Worm (Caenorhabditis elegans): ENCODE data around the gene K07H8.8.

K07H8.8 gene

DNA sequence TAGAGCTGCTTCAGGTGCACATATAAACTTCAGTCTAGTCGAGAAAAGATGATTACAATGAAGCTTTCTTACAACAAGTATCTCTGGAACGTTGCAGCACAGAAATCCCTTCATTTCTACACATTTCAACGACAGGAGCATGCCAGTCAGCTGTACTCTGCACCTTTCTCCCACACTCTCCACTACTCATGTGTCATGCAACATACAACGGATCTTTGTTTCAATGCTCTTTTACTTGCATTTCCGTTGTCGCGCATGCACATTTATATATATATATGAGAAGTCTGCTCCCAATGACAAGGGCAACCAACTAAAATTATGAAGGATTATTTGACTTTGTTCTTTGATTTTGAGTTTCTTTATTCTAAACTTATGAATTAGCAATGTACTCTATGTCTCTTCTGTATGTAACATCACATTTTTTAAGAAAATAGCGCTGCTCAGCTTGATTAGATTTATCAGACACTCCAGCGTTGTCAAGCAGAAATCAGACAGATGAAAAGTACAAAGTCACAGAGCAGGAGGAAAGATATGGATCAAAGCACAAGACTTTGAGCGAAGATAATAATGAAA is 33.0 kb downstream of the K07H8.8 start:
- TF ChIP-seq athp-1 (tag; optimal IDR thresholded peaks at IDR 0.05) (no peak), him-1 (tag; optimal IDR thresholded peaks at IDR 0.05) (no peak), attf-3 (GFP tag; conservative IDR thresholded peaks at IDR 0.05) (no peak), lin-54 (GFP tag; optimal IDR thresholded peaks at IDR 0.05) (no peak), F57C9.4 (tag; optimal IDR thresholded peaks at IDR 0.05) (no peak), efl-1 (GFP tag; optimal IDR thresholded peaks at IDR 0.05) (no peak), sdz-38 (tag; optimal IDR thresholded peaks at IDR 0.05) (no peak), ztf-6 (GFP tag; IDR thresholded peaks at IDR 0.05) (no peak), mel-28 (tag; optimal IDR thresholded peaks at IDR 0.05; ENCODE audit: borderline replicate concordance) (no peak), B0035.1 (tag; optimal IDR thresholded peaks at IDR 0.05) (no peak), nhr-179 (tag; optimal IDR thresholded peaks at IDR 0.05) (no peak), ceh-100 (GFP tag; IDR thresholded peaks at IDR 0.05) (no peak), F22D6.2 (tag; optimal IDR thresholded peaks at IDR 0.05) (no peak)

DNA sequence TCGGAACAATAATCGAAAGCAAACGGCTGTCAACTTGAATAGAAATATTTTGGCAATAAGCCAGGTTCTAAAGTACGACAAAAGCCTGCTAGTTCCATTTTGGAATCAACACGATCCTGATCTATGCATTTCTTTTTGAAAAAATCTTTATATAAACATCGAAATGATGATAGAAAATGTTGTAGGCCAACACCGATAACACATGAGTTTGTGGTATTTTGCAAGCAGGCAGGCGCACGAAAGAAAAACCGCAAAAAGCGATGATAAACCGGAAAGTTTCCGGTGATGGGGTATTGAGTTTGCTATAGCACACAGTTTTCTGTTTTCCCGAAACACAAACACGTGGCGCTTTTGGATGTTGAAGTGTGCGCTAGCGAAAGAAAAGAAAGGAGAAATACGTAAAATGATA is 34.1 kb downstream of the K07H8.8 start:
- TF ChIP-seq ztf-18 (tag; optimal IDR thresholded peaks at IDR 0.05), result no peak
- TF ChIP-seq tbp1 (GFP tag; optimal IDR thresholded peaks at IDR 0.05), result no peak
- no peak for TF ChIP-seq madf-6 (GFP tag; IDR thresholded peaks at IDR 0.05)
- no peak for TF ChIP-seq unc-130 (GFP tag; optimal IDR thresholded peaks at IDR 0.05)
- peak; percentile 43 for TF ChIP-seq nhr-80 (tag; optimal IDR thresholded peaks at IDR 0.05)
- TF ChIP-seq Y53F4B.3 (GFP tag; IDR thresholded peaks at IDR 0.05), result no peak
- no peak for TF ChIP-seq tlf-1 (GFP tag; optimal IDR thresholded peaks at IDR 0.05)
- no peak for TF ChIP-seq nfya-1 (tag; optimal IDR thresholded peaks at IDR 0.05; ENCODE audit: borderline replicate concordance, insufficient read depth)
- TF ChIP-seq akir-1 (GFP tag; optimal IDR thresholded peaks at IDR 0.05), result no peak
- no peak for TF ChIP-seq cebp-1 (GFP tag; IDR thresholded peaks at IDR 0.05)
- TF ChIP-seq cebp-1 (tag; optimal IDR thresholded peaks at IDR 0.05), result peak; percentile 12
- no peak for TF ChIP-seq rec-8 (tag; optimal IDR thresholded peaks at IDR 0.05)
- 0 out of 2 replicates have a peak, but pooled peaks have one; percentile 15 for TF ChIP-seq lin-26 (GFP tag; IDR thresholded peaks at IDR 0.05)

DNA sequence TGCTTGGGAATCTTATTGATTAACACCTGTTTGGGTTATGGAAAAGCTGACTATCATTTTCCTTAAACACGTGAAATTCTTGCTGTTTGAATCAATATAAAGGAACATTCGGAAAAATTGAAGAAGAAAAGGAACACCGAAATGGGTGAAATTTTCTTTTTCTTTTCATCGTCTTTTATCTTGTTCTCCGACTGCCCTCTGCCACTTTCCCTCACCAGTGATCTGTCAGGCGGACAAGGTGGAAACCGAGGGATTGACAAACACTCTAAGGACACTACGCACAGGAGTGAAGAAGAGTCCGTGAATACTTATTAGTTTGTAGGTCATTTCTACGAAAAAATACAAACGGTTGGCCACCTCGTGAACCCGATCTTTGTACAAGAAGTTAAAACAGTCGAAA is 34.9 kb downstream of the K07H8.8 start:
- no peak for TF ChIP-seq madf-3 (GFP tag; IDR thresholded peaks at IDR 0.05)
- no peak for TF ChIP-seq ccch-3 (GFP tag; optimal IDR thresholded peaks at IDR 0.05)
- 0 out of 2 replicates have a peak, but pooled peaks have one; percentile 34 for TF ChIP-seq attf-3 (GFP tag; conservative IDR thresholded peaks at IDR 0.05)
- no peak for TF ChIP-seq attf-5 (GFP tag; optimal IDR thresholded peaks at IDR 0.05)
- TF ChIP-seq hrde-1 (tag; optimal IDR thresholded peaks at IDR 0.05; ENCODE audit: borderline replicate concordance), result no peak
- TF ChIP-seq lag-1 (GFP tag; IDR thresholded peaks at IDR 0.05), result no peak
- TF ChIP-seq ztf-25 (GFP tag; IDR thresholded peaks at IDR 0.05), result no peak

DNA sequence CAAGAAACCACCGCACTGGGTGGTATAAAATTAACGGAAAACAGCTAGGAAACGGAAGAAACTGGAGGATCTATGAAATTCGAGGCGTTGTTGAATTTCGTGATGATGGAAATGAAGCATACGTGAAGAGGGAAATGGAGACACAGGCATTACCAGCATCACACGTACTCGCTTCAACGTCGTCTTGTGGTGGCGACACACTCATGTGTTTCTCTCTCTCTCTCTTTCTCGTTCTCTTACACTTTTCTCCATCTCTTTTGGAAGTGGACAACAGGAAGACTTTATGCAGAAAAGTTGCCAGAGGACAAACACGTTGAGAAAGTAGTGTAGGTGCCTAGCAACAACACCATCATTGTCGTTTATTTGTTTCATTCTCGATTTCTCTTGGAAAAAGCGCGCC is 35.8 kb downstream of the K07H8.8 start:
- TF ChIP-seq cebp-1 (GFP tag; IDR thresholded peaks at IDR 0.05) (no peak), cebp-1 (tag; optimal IDR thresholded peaks at IDR 0.05) (peak; percentile 27), hmg-1.2 (GFP tag; IDR thresholded peaks at IDR 0.05) (peak; percentile 17; the same call in 1 of the 2 replicates), nhr-80 (tag; optimal IDR thresholded peaks at IDR 0.05) (peak; percentile 6), egl-44 (GFP tag; IDR thresholded peaks at IDR 0.05) (no peak)
